Worm (Caenorhabditis elegans): ENCODE data around the gene W06G6.11.

- TF ChIP-seq ces-1 (GFP tag; optimal IDR thresholded peaks at IDR 0.05) (no peak), pha-4 (tag; optimal IDR thresholded peaks at IDR 0.05) (no peak)
Observed at ce11 chrV:16620874-16621273, 28.2 kb downstream of the W06G6.11 start, which contains the start of gene Y70C5A.3.

Measured in whole organism, mixed stage, embryonic.